Worm (Caenorhabditis elegans) whole organism, early embryonic: ENCODE data around the gene T15B7.15.
A peak's percentile ranks its signal among the peaks of the same experiment; 100 is the strongest.

Source experiments
- B0310.2 ChIP-seq: sonication (generic microtip); optimal IDR thresholded peaks from 2 replicates; lab custom pipeline; 2016; ENCODE audit warnings: mild to moderate bottlenecking, missing genetic modification characterization, missing compliant biosample characterization
- F13C5.2 ChIP-seq: sonication (generic microtip); optimal IDR thresholded peaks from 2 replicates; lab custom pipeline; 2017; ENCODE audit warnings: mild to moderate bottlenecking, missing genetic modification characterization, inconsistent platforms, missing compliant biosample characterization
- aly-1 ChIP-seq: sonication (generic microtip); optimal IDR thresholded peaks from 2 replicates; lab custom pipeline; 2016; ENCODE audit warnings: missing genetic modification characterization, missing compliant biosample characterization
- ama-1 ChIP-seq: fragments of 150-350 bp; optimal IDR thresholded peaks from 2 replicates; lab custom pipeline; 2014
- ceh-36 ChIP-seq: sonication (generic microtip); optimal IDR thresholded peaks from 2 replicates; lab custom pipeline; 2016; ENCODE audit warnings: missing genetic modification characterization, inconsistent platforms, missing compliant biosample characterization
- ets-7 ChIP-seq: sonication (generic microtip); optimal IDR thresholded peaks from 2 replicates; lab custom pipeline; 2016; ENCODE audit warnings: missing genotype, missing genetic modification characterization, missing compliant biosample characterization
- flt-1 ChIP-seq: fragments of 200-800 bp; sonication (Bioruptor generic); IDR thresholded peaks from 2 replicates; pipeline ENCODE4 v1.3.6; 2022; ENCODE audit warnings: missing genetic modification characterization, missing compliant biosample characterization
- hmbx-1 ChIP-seq: sonication (generic microtip); optimal IDR thresholded peaks from 2 replicates; lab custom pipeline; 2016; ENCODE audit warnings: mild to moderate bottlenecking, missing genetic modification characterization, missing compliant biosample characterization
- hmg-4 ChIP-seq: fragments of 200-800 bp; sonication (Bioruptor generic); optimal IDR thresholded peaks from 2 replicates; lab custom pipeline; 2018; ENCODE audit warnings: mild to moderate bottlenecking, missing genetic modification characterization, missing compliant biosample characterization
- hnd-1 ChIP-seq: sonication (generic microtip); optimal IDR thresholded peaks from 2 replicates; lab custom pipeline; 2016; ENCODE audit warnings: missing genetic modification characterization, missing compliant biosample characterization
- scrt-1 ChIP-seq: fragments of 200-800 bp; sonication (Bioruptor generic); IDR thresholded peaks from 2 replicates; pipeline ENCODE4 v1.3.6; 2022; ENCODE audit warnings: missing genetic modification characterization, missing compliant biosample characterization
- sea-1 ChIP-seq: fragments of 200-800 bp; sonication (Bioruptor generic); conservative IDR thresholded peaks from 2 replicates; pipeline ENCODE4 v1.3.6; 2022; ENCODE audit warnings: missing genetic modification characterization, missing compliant biosample characterization
- tbx-11 ChIP-seq: fragments of 200-800 bp; sonication (Bioruptor generic); IDR thresholded peaks from 2 replicates; pipeline ENCODE4 v1.3.6; 2022; ENCODE audit warnings: missing genetic modification characterization, missing compliant biosample characterization
- tbx-37 ChIP-seq: fragments of 200-800 bp; sonication (Bioruptor generic); conservative IDR thresholded peaks from 2 replicates; pipeline ENCODE4 v1.3.6; 2022; ENCODE audit warnings: missing genetic modification reagents, missing genetic modification characterization, missing compliant biosample characterization

DNA sequence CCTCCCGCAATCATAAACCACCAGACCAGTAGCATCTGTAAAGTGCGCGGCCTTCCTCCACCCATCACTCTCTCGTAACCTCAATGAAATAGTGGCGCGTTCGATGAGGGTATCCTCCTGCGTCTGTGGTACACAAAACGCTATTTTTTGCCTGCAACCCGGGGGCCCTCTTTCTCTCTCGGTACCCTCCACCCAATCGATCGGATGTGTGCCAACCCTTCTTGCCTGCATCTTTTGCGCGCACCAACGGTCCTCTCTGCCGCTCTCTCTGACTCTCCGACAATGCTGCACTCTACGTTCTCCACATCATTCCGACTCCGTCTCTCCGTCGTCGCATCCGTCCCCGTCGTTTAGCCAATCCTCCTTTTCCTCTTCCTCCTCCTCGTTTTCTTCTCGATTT, 41.0 kb upstream of the T15B7.15 start:
- TF ChIP-seq ama-1 (no peak), hmbx-1 (tag; lab: Kevin White, UChicago) (no peak), scrt-1 (GFP tag; lab: Robert Waterston, UW) (no peak), F13C5.2 (tag; lab: Kevin White, UChicago) (peak; percentile 78), ceh-36 (tag; lab: Kevin White, UChicago) (no peak), hnd-1 (tag; lab: Kevin White, UChicago) (no peak), hmg-4 (GFP tag; lab: Kevin White, UChicago) (peak; percentile 93), sea-1 (GFP tag; lab: Robert Waterston, UW) (peak; percentile 72; the same call in 1 of the 2 replicates), ets-7 (tag; lab: Kevin White, UChicago) (peak; percentile 43), tbx-37 (GFP tag; lab: Robert Waterston, UW) (no peak), tbx-11 (GFP tag; lab: Robert Waterston, UW) (no peak), flt-1 (GFP tag; lab: Robert Waterston, UW) (peak; percentile 58; the same call in 1 of the 2 replicates), aly-1 (tag; lab: Kevin White, UChicago) (peak; percentile 64), B0310.2 (tag; lab: Kevin White, UChicago) (no peak)
